Worm (Caenorhabditis elegans): ENCODE measurements around the gene svh-1.

Gene svh-1

DNA sequence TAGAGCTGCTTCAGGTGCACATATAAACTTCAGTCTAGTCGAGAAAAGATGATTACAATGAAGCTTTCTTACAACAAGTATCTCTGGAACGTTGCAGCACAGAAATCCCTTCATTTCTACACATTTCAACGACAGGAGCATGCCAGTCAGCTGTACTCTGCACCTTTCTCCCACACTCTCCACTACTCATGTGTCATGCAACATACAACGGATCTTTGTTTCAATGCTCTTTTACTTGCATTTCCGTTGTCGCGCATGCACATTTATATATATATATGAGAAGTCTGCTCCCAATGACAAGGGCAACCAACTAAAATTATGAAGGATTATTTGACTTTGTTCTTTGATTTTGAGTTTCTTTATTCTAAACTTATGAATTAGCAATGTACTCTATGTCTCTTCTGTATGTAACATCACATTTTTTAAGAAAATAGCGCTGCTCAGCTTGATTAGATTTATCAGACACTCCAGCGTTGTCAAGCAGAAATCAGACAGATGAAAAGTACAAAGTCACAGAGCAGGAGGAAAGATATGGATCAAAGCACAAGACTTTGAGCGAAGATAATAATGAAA, 28.8 kb downstream of the svh-1 start:
- no peak for TF ChIP-seq hmbx-1 (tag; optimal IDR thresholded peaks at IDR 0.05)
- TF ChIP-seq F13C5.2 (tag; optimal IDR thresholded peaks at IDR 0.05), result no peak

DNA sequence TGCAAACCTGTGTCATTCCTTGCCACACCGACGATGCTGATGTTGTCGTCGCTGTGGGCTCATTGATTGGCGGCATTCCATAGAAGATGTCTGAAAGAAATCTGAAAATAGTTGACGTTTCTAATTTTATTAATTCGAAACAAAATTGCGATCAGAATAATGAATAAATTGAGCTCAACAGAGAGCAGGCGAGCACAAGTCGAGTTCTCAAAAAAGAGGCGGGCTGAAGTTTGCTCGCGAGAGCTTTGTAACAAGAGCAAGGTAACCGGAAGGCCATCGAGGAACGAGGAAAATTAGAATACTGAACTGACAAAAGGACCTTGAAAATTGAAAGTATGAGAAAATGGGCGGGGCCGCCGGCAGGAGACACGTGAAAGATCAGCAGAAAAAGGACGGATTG, 30.1 kb downstream of the svh-1 start, which contains the start of gene nhr-66:
Gene nhr-66, minus strand, starts transcription at position 101 of the 400 bp plus-strand sequence.
- TF ChIP-seq ets-7 (tag; optimal IDR thresholded peaks at IDR 0.05) (no peak), scrt-1 (GFP tag; IDR thresholded peaks at IDR 0.05) (no peak), pes-1 (GFP tag; IDR thresholded peaks at IDR 0.05) (no peak), B0310.2 (tag; optimal IDR thresholded peaks at IDR 0.05) (no peak), ceh-13 (GFP tag; optimal IDR thresholded peaks at IDR 0.05) (no peak), hnd-1 (tag; optimal IDR thresholded peaks at IDR 0.05) (no peak), ceh-36 (tag; optimal IDR thresholded peaks at IDR 0.05) (no peak), tbx-37 (GFP tag; conservative IDR thresholded peaks at IDR 0.05) (no peak), aly-1 (tag; optimal IDR thresholded peaks at IDR 0.05) (no peak), sea-1 (GFP tag; conservative IDR thresholded peaks at IDR 0.05) (no peak), hmg-4 (GFP tag; optimal IDR thresholded peaks at IDR 0.05) (no peak), tbx-11 (GFP tag; IDR thresholded peaks at IDR 0.05) (no peak), ama-1 (optimal IDR thresholded peaks at IDR 0.05) (no peak), F13C5.2 (tag; optimal IDR thresholded peaks at IDR 0.05) (no peak), tra-4 (tag; optimal IDR thresholded peaks at IDR 0.05) (no peak), hmbx-1 (tag; optimal IDR thresholded peaks at IDR 0.05) (no peak), flt-1 (GFP tag; IDR thresholded peaks at IDR 0.05) (no peak)

DNA sequence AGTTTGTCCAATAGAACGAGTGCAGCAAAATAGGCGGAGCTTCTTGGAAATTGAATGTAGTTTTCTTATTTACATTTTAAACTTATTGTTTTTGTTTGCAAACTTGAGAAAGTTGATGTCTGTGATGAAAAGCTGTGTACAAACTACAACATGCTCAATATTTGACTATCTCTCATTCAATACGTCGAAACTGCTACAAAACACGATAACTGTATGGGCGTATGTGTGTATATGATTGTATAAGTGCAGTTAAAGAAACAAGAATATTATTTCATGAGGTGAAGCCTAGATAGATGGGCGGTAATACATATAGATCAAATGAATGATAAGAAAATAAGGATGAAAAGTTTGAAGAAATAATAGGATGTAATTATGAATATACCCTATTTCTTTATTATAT, 33.2 kb downstream of the svh-1 start:
- TF ChIP-seq ets-7 (tag; optimal IDR thresholded peaks at IDR 0.05) (no peak), ama-1 (optimal IDR thresholded peaks at IDR 0.05) (no peak), tbx-11 (GFP tag; IDR thresholded peaks at IDR 0.05) (no peak), ceh-13 (GFP tag; optimal IDR thresholded peaks at IDR 0.05) (no peak), pes-1 (GFP tag; IDR thresholded peaks at IDR 0.05) (no peak), aly-1 (tag; optimal IDR thresholded peaks at IDR 0.05) (no peak)

- TF ChIP-seq hnd-1 (tag; optimal IDR thresholded peaks at IDR 0.05) (no peak), aly-1 (tag; optimal IDR thresholded peaks at IDR 0.05) (no peak), B0310.2 (tag; optimal IDR thresholded peaks at IDR 0.05) (no peak), tbx-37 (GFP tag; conservative IDR thresholded peaks at IDR 0.05) (no peak), pes-1 (GFP tag; IDR thresholded peaks at IDR 0.05) (no peak), ets-7 (tag; optimal IDR thresholded peaks at IDR 0.05) (no peak), hmbx-1 (tag; optimal IDR thresholded peaks at IDR 0.05) (no peak), ama-1 (optimal IDR thresholded peaks at IDR 0.05) (no peak), ceh-36 (tag; optimal IDR thresholded peaks at IDR 0.05) (no peak), hmg-4 (GFP tag; optimal IDR thresholded peaks at IDR 0.05) (no peak), ceh-13 (GFP tag; optimal IDR thresholded peaks at IDR 0.05) (no peak), F13C5.2 (tag; optimal IDR thresholded peaks at IDR 0.05) (no peak)
Observed at ce11 chrIV:8241312-8241833, 35.0 kb downstream of the svh-1 start.

- TF ChIP-seq ama-1 (optimal IDR thresholded peaks at IDR 0.05), result no peak
- TF ChIP-seq aly-1 (tag; optimal IDR thresholded peaks at IDR 0.05), result no peak
- no peak for TF ChIP-seq hmg-4 (GFP tag; optimal IDR thresholded peaks at IDR 0.05)
- TF ChIP-seq scrt-1 (GFP tag; IDR thresholded peaks at IDR 0.05), result no peak
- no peak for TF ChIP-seq ceh-13 (GFP tag; optimal IDR thresholded peaks at IDR 0.05)
- TF ChIP-seq flt-1 (GFP tag; IDR thresholded peaks at IDR 0.05), result no peak
- TF ChIP-seq ets-7 (tag; optimal IDR thresholded peaks at IDR 0.05), result no peak
- no peak for TF ChIP-seq tbx-11 (GFP tag; IDR thresholded peaks at IDR 0.05)
- no peak for TF ChIP-seq sea-1 (GFP tag; conservative IDR thresholded peaks at IDR 0.05)
- TF ChIP-seq pes-1 (GFP tag; IDR thresholded peaks at IDR 0.05), result no peak
- no peak for TF ChIP-seq hnd-1 (tag; optimal IDR thresholded peaks at IDR 0.05)
- TF ChIP-seq hmbx-1 (tag; optimal IDR thresholded peaks at IDR 0.05), result no peak
- no peak for TF ChIP-seq ceh-36 (tag; optimal IDR thresholded peaks at IDR 0.05)
Observed at ce11 chrIV:8243170-8243569, 36.8 kb downstream of the svh-1 start.

- TF ChIP-seq tbx-37 (GFP tag; conservative IDR thresholded peaks at IDR 0.05) (no peak), ama-1 (optimal IDR thresholded peaks at IDR 0.05) (no peak), ets-7 (tag; optimal IDR thresholded peaks at IDR 0.05) (no peak), flt-1 (GFP tag; IDR thresholded peaks at IDR 0.05) (no peak), pes-1 (GFP tag; IDR thresholded peaks at IDR 0.05) (no peak), aly-1 (tag; optimal IDR thresholded peaks at IDR 0.05) (no peak), tbx-11 (GFP tag; IDR thresholded peaks at IDR 0.05) (no peak), F13C5.2 (tag; optimal IDR thresholded peaks at IDR 0.05) (no peak), ceh-36 (tag; optimal IDR thresholded peaks at IDR 0.05) (no peak), hmg-4 (GFP tag; optimal IDR thresholded peaks at IDR 0.05) (no peak)
Observed at ce11 chrIV:8243599-8243998, 37.2 kb downstream of the svh-1 start, which contains the start of gene T09A12.8. Gene T09A12.8, minus strand, starts transcription at chrIV:8243699.

- no peak for TF ChIP-seq sea-1 (GFP tag; conservative IDR thresholded peaks at IDR 0.05)
- TF ChIP-seq ceh-13 (GFP tag; optimal IDR thresholded peaks at IDR 0.05), result no peak
- no peak for TF ChIP-seq aly-1 (tag; optimal IDR thresholded peaks at IDR 0.05)
- no peak for TF ChIP-seq scrt-1 (GFP tag; IDR thresholded peaks at IDR 0.05)
- no peak for TF ChIP-seq pes-1 (GFP tag; IDR thresholded peaks at IDR 0.05)
- TF ChIP-seq hmg-4 (GFP tag; optimal IDR thresholded peaks at IDR 0.05), result no peak
- TF ChIP-seq tra-4 (tag; optimal IDR thresholded peaks at IDR 0.05), result no peak
- no peak for TF ChIP-seq B0310.2 (tag; optimal IDR thresholded peaks at IDR 0.05)
- TF ChIP-seq F13C5.2 (tag; optimal IDR thresholded peaks at IDR 0.05), result no peak
- TF ChIP-seq ceh-36 (tag; optimal IDR thresholded peaks at IDR 0.05), result no peak
- TF ChIP-seq ets-7 (tag; optimal IDR thresholded peaks at IDR 0.05), result no peak
Observed at ce11 chrIV:8244112-8244511, 37.7 kb downstream of the svh-1 start, which contains the start of gene T09A12.1. Gene T09A12.1, plus strand, starts transcription at chrIV:8244412.

- TF ChIP-seq pes-1 (GFP tag; IDR thresholded peaks at IDR 0.05) (no peak), scrt-1 (GFP tag; IDR thresholded peaks at IDR 0.05) (no peak), flt-1 (GFP tag; IDR thresholded peaks at IDR 0.05) (no peak), hmg-4 (GFP tag; optimal IDR thresholded peaks at IDR 0.05) (no peak), tbx-37 (GFP tag; conservative IDR thresholded peaks at IDR 0.05) (no peak), ets-7 (tag; optimal IDR thresholded peaks at IDR 0.05) (no peak), hmbx-1 (tag; optimal IDR thresholded peaks at IDR 0.05) (no peak), aly-1 (tag; optimal IDR thresholded peaks at IDR 0.05) (no peak), tra-4 (tag; optimal IDR thresholded peaks at IDR 0.05) (no peak), tbx-11 (GFP tag; IDR thresholded peaks at IDR 0.05) (no peak)
Observed at ce11 chrIV:8247341-8247740, 40.9 kb downstream of the svh-1 start.
